Fruit fly (Drosophila melanogaster) whole organism, embryonic: ENCODE results near the gene Nse4.

Experiments
- Bdp1 ChIP-seq: fragments of 200-800 bp; sonication (Bioruptor generic); optimal IDR thresholded peaks from 3 replicates; lab custom pipeline; 2016; ENCODE audit warnings: missing biosample characterization, missing genetic modification characterization
- Bgb ChIP-seq: fragments of 200-800 bp; sonication (Bioruptor generic); IDR thresholded peaks from 2 replicates; pipeline ENCODE4 v1.3.6; 2022; ENCODE audit warnings: missing biosample characterization, missing genetic modification characterization; ENCODE audit not compliant: partially characterized antibody
- C15 ChIP-seq: fragments of 200-800 bp; sonication (Bioruptor generic); IDR thresholded peaks from 3 replicates; pipeline ENCODE4 v1.3.6; 2022; ENCODE audit warnings: missing biosample characterization, missing genetic modification characterization
- CG11398 ChIP-seq: fragments of 200-800 bp; sonication (Bioruptor generic); optimal IDR thresholded peaks from 2 replicates; lab custom pipeline; 2016; ENCODE audit warnings: missing biosample characterization, missing genetic modification characterization
- CG12104 ChIP-seq: fragments of 200-800 bp; sonication (Bioruptor generic); optimal IDR thresholded peaks from 3 replicates; lab custom pipeline; 2016; ENCODE audit warnings: missing biosample characterization, missing genetic modification characterization
- CG13894 ChIP-seq: fragments of 200-800 bp; sonication (Bioruptor generic); optimal IDR thresholded peaks from 3 replicates; lab custom pipeline; 2018; ENCODE audit warnings: missing biosample characterization, mild to moderate bottlenecking, missing genetic modification characterization, moderate library complexity
- CG17186 ChIP-seq: fragments of 200-800 bp; sonication (Bioruptor generic); optimal IDR thresholded peaks from 3 replicates; lab custom pipeline; 2017; ENCODE audit warnings: missing biosample characterization, missing genetic modification reagents, missing genetic modification characterization
- CG17359 ChIP-seq: fragments of 200-800 bp; sonication (Bioruptor generic); optimal IDR thresholded peaks from 3 replicates; lab custom pipeline; 2018; ENCODE audit warnings: missing biosample characterization, mild to moderate bottlenecking, missing genetic modification characterization, moderate library complexity
- CG2129 ChIP-seq: fragments of 200-800 bp; sonication (Bioruptor generic); IDR thresholded peaks from 2 replicates; pipeline ENCODE4 v1.3.6; 2022; ENCODE audit warnings: missing biosample characterization, missing genetic modification characterization; ENCODE audit not compliant: partially characterized antibody
- CG2678 ChIP-seq: fragments of 200-800 bp; sonication (Bioruptor generic); optimal IDR thresholded peaks from 3 replicates; lab custom pipeline; 2019; ENCODE audit warnings: missing biosample characterization, mild to moderate bottlenecking, missing genetic modification characterization, moderate library complexity
- CG31224 ChIP-seq: fragments of 200-800 bp; sonication (Bioruptor generic); IDR thresholded peaks from 2 replicates; pipeline ENCODE4 v1.3.6; 2022; ENCODE audit warnings: missing biosample characterization, missing genetic modification characterization
- CG33213 ChIP-seq: fragments of 200-800 bp; sonication (Bioruptor generic); optimal IDR thresholded peaks from 3 replicates; lab custom pipeline; 2016; ENCODE audit warnings: missing biosample characterization, missing genetic modification characterization
- CG4707 ChIP-seq: fragments of 200-800 bp; sonication (Bioruptor generic); optimal IDR thresholded peaks from 2 replicates; lab custom pipeline; 2018; ENCODE audit warnings: missing biosample characterization, mild to moderate bottlenecking, missing genetic modification characterization, moderate library complexity
- CG4730 ChIP-seq: fragments of 200-800 bp; sonication (Bioruptor generic); IDR thresholded peaks from 2 replicates; pipeline ENCODE4 v1.3.6; 2022; ENCODE audit warnings: missing biosample characterization, missing genetic modification characterization
- CG8089 ChIP-seq: fragments of 200-800 bp; sonication (Bioruptor generic); optimal IDR thresholded peaks from 3 replicates; lab custom pipeline; 2016; ENCODE audit warnings: missing biosample characterization, missing genetic modification characterization
- CG9727 ChIP-seq: fragments of 200-800 bp; sonication (Bioruptor generic); optimal IDR thresholded peaks from 3 replicates; lab custom pipeline; 2017; ENCODE audit warnings: missing biosample characterization, mild to moderate bottlenecking, missing genetic modification characterization
- E2f2 ChIP-seq: fragments of 200-800 bp; sonication (Bioruptor generic); IDR thresholded peaks from 2 replicates; pipeline ENCODE4 v1.3.6; 2022; ENCODE audit warnings: missing biosample characterization, missing genetic modification characterization
- Fer2 ChIP-seq: fragments of 200-800 bp; sonication (Bioruptor generic); optimal IDR thresholded peaks from 2 replicates; lab custom pipeline; 2018; ENCODE audit warnings: missing biosample characterization, mild to moderate bottlenecking, missing genetic modification characterization, moderate library complexity
- HLH4C ChIP-seq: fragments of 200-800 bp; sonication (Bioruptor generic); IDR thresholded peaks from 3 replicates; pipeline ENCODE4 v1.3.6; 2022; ENCODE audit warnings: missing biosample characterization, missing genetic modification characterization; ENCODE audit not compliant: partially characterized antibody
- Hr78 ChIP-seq, 2 experiments: fragments of 200-800 bp in 1 of 2; fragments of >200 bp in 1 of 2; sonication (Bioruptor generic) in 1 of 2; optimal IDR thresholded peaks; 2 replicates each; lab custom pipeline; 2017 to 2019; ENCODE audit warnings: missing biosample characterization in 2 of 2, missing genetic modification characterization in 2 of 2, mild to moderate bottlenecking in 1 of 2, moderate library complexity in 1 of 2
- MBD-R2 ChIP-seq: fragments of 200-800 bp; sonication (Bioruptor generic); IDR thresholded peaks from 2 replicates; pipeline ENCODE4 v1.3.6; 2022; ENCODE audit warnings: missing biosample characterization, missing genetic modification characterization
- Nf-YB ChIP-seq: fragments of 200-800 bp; sonication (Bioruptor generic); optimal IDR thresholded peaks from 3 replicates; lab custom pipeline; 2019; ENCODE audit warnings: missing biosample characterization, mild to moderate bottlenecking, missing genetic modification characterization, moderate library complexity
- Oli ChIP-seq: fragments of 200-800 bp; sonication (Bioruptor generic); optimal IDR thresholded peaks from 2 replicates; lab custom pipeline; 2018; ENCODE audit warnings: missing biosample characterization, mild to moderate bottlenecking, missing genetic modification characterization, moderate library complexity
- Sox100B ChIP-seq: fragments of 200-800 bp; sonication (Bioruptor generic); optimal IDR thresholded peaks from 3 replicates; lab custom pipeline; 2018; ENCODE audit warnings: missing biosample characterization, mild to moderate bottlenecking, missing genetic modification characterization
- al ChIP-seq: fragments of 200-800 bp; sonication (Bioruptor generic); IDR thresholded peaks from 2 replicates; pipeline ENCODE4 v1.3.6; 2022; ENCODE audit warnings: missing biosample characterization, missing genetic modification characterization
- ara ChIP-seq: fragments of 200-800 bp; sonication (Bioruptor generic); IDR thresholded peaks from 2 replicates; pipeline ENCODE4 v1.3.6; 2022; ENCODE audit warnings: missing biosample characterization, missing genetic modification characterization
- cg ChIP-seq: fragments of 200-800 bp; sonication (Bioruptor generic); optimal IDR thresholded peaks from 3 replicates; lab custom pipeline; 2019; ENCODE audit warnings: missing biosample characterization, mild to moderate bottlenecking, missing genetic modification characterization, moderate library complexity
- danr ChIP-seq: fragments of 200-800 bp; sonication (Bioruptor generic); IDR thresholded peaks from 2 replicates; pipeline ENCODE4 v1.3.6; 2022; ENCODE audit warnings: missing biosample characterization, missing genetic modification characterization
- dati ChIP-seq: fragments of 200-800 bp; sonication (Bioruptor generic); IDR thresholded peaks from 2 replicates; pipeline ENCODE4 v1.3.6; 2022; ENCODE audit warnings: missing biosample characterization, missing genetic modification characterization
- esg ChIP-seq: fragments of 200-800 bp; sonication (Bioruptor generic); conservative IDR thresholded peaks from 2 replicates; pipeline ENCODE4 v1.3.6; 2022; ENCODE audit warnings: missing biosample characterization, missing genetic modification characterization
- fd102C ChIP-seq: fragments of 200-800 bp; sonication (Bioruptor generic); optimal IDR thresholded peaks from 2 replicates; lab custom pipeline; 2018; ENCODE audit warnings: missing biosample characterization, mild to moderate bottlenecking, missing genetic modification characterization, moderate library complexity
- gsb ChIP-seq: fragments of 200-800 bp; sonication (Bioruptor generic); IDR thresholded peaks from 2 replicates; pipeline ENCODE4 v1.3.6; 2022; ENCODE audit warnings: missing biosample characterization, missing genetic modification characterization
- her ChIP-seq: fragments of 200-800 bp; sonication (Bioruptor generic); optimal IDR thresholded peaks from 2 replicates; lab custom pipeline; 2016; ENCODE audit warnings: missing biosample characterization, missing genetic modification characterization
- kay ChIP-seq: fragments of 200-800 bp; sonication (Bioruptor generic); optimal IDR thresholded peaks from 2 replicates; lab custom pipeline; 2016; ENCODE audit warnings: missing biosample characterization, missing genetic modification characterization
- luna ChIP-seq: fragments of 200-800 bp; sonication (Bioruptor generic); optimal IDR thresholded peaks from 2 replicates; lab custom pipeline; 2016; ENCODE audit warnings: missing biosample characterization, missing genetic modification characterization
- nom ChIP-seq: fragments of 200-800 bp; sonication (Bioruptor generic); optimal IDR thresholded peaks from 2 replicates; lab custom pipeline; 2017; ENCODE audit warnings: missing biosample characterization, missing genetic modification characterization, mild to moderate bottlenecking, moderate library complexity, missing genetic modification reagents
- otp ChIP-seq: fragments of 200-800 bp; sonication (Bioruptor generic); IDR thresholded peaks from 3 replicates; pipeline ENCODE4, ENCODE4 v1.3.6; 2022; ENCODE audit warnings: missing biosample characterization, missing genetic modification characterization
- pan ChIP-seq, 4 experiments: fragments of >200 bp in 3 of 4; fragments of 200-800 bp in 1 of 4; sonication (Bioruptor generic) in 1 of 4; optimal IDR thresholded peaks in 3 of 4; IDR thresholded peaks in 1 of 4; 2 replicates each; pipeline versions ENCODE4 v1.3.6 to Lab custom; 2017 to 2022; ENCODE audit warnings: missing biosample characterization in 2 of 4, missing genetic modification characterization in 2 of 4, mixed read lengths in 1 of 4
- pfk ChIP-seq: fragments of 200-800 bp; sonication (Bioruptor generic); optimal IDR thresholded peaks from 2 replicates; lab custom pipeline; 2018; ENCODE audit warnings: missing biosample characterization, mild to moderate bottlenecking, missing genetic modification characterization, moderate library complexity
- prd ChIP-seq, 3 experiments: fragments of >200 bp in 2 of 3; fragments of 200-800 bp in 1 of 3; sonication (Bioruptor generic) in 1 of 3; optimal IDR thresholded peaks in 2 of 3; IDR thresholded peaks in 1 of 3; 2 replicates in 2 of 3; 3 replicates in 1 of 3; pipeline versions ENCODE4 v1.3.6 to Lab custom; 2017 to 2022; ENCODE audit warnings: missing biosample characterization in 1 of 3, missing genetic modification characterization in 1 of 3
- repo ChIP-seq: fragments of 200-800 bp; sonication (Bioruptor generic); optimal IDR thresholded peaks from 2 replicates; lab custom pipeline; 2016; ENCODE audit warnings: missing biosample characterization, missing genetic modification characterization
- sd ChIP-seq: fragments of 200-800 bp; sonication (Bioruptor generic); optimal IDR thresholded peaks from 3 replicates; lab custom pipeline; 2018; ENCODE audit warnings: missing biosample characterization, mild to moderate bottlenecking, missing genetic modification characterization, moderate library complexity
- sens ChIP-seq: fragments of 200-800 bp; sonication (Bioruptor generic); peaks from one replicate; lab custom pipeline; 2016; ENCODE audit warnings: missing biosample characterization, missing genetic modification characterization
- seq ChIP-seq: fragments of 200-800 bp; sonication (Bioruptor generic); IDR thresholded peaks from 2 replicates; pipeline ENCODE4 v1.3.6; 2022; ENCODE audit warnings: missing biosample characterization, missing genetic modification characterization
- so ChIP-seq: fragments of 200-800 bp; sonication (Bioruptor generic); IDR thresholded peaks from 3 replicates; pipeline ENCODE4 v1.3.6; 2022; ENCODE audit warnings: missing biosample characterization, missing genetic modification characterization
- sqz ChIP-seq: fragments of 200-800 bp; sonication (Bioruptor generic); optimal IDR thresholded peaks from 3 replicates; lab custom pipeline; 2018; ENCODE audit warnings: missing biosample characterization, mild to moderate bottlenecking, missing genetic modification characterization
- trem ChIP-seq: fragments of 200-800 bp; optimal IDR thresholded peaks from 3 replicates; lab custom pipeline; 2019; ENCODE audit warnings: missing biosample characterization, mild to moderate bottlenecking, missing genetic modification characterization, moderate library complexity
- usp ChIP-seq: fragments of >200 bp; optimal IDR thresholded peaks from 2 replicates; lab custom pipeline; 2017; ENCODE audit warnings: missing biosample characterization, missing genetic modification characterization
- z ChIP-seq: fragments of 200-800 bp; sonication (Bioruptor generic); IDR thresholded peaks from 3 replicates; pipeline ENCODE4 v1.3.6; 2022; ENCODE audit warnings: missing biosample characterization, missing genetic modification characterization
- zf30C ChIP-seq: fragments of 200-800 bp; sonication (Bioruptor generic); optimal IDR thresholded peaks from 3 replicates; lab custom pipeline; 2018; ENCODE audit warnings: missing biosample characterization, mild to moderate bottlenecking, missing genetic modification characterization

The Nse4 gene

DNA sequence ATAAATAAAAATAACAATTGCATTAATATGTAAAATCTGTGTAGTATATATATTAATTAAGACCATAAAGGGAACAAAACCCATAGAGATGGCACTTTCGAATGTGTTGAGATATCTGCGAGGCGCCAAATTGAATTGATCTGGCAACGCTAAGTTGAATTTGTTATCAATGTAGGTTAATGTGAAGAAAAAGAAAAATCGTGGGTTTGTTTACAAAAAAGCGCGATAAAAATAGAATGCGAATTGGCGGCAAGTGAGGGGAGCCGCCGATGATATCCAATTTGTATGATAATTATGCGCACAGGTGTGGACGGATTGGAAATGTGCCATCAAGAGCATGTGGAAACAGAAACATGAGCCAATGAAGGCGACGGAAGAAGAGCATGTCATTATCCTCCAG, 40.6 kb downstream of the Nse4 start (continued):
- TF ChIP-seq CG33213 (GFP tag; lab: Kevin White, UChicago) (no peak), CG4707 (GFP tag; lab: Kevin White, UChicago) (no peak), so (GFP tag; lab: Robert Waterston, UW) (peak; percentile 67; the same call in 2 of the 3 replicates), sens (no peak), C15 (GFP tag; lab: Robert Waterston, UW) (no peak), CG17186 (GFP tag; lab: Kevin White, UChicago) (no peak), z (no peak), cg (GFP tag; lab: Kevin White, UChicago) (no peak), kay (GFP tag; lab: Kevin White, UChicago) (no peak), repo (no peak), al (GFP tag; lab: Robert Waterston, UW) (no peak), CG2678 (tag; lab: Kevin White, UChicago) (no peak), CG31224 (no peak), Fer2 (tag; lab: Kevin White, UChicago) (no peak), MBD-R2 (peak; percentile 34; the same call in 1 of the 2 replicates), usp (GFP tag; lab: Kevin White, UChicago) (no peak), CG8089 (GFP tag; lab: Kevin White, UChicago) (no peak), ara (GFP tag; lab: Robert Waterston, UW) (no peak), E2f2 (GFP tag; lab: Robert Waterston, UW) (peak; percentile 97), Nf-YB (GFP tag; lab: Kevin White, UChicago) (no peak), HLH4C (peak; percentile 21; the same call in 1 of the 3 replicates), luna (GFP tag; lab: Kevin White, UChicago) (no peak), pan (optimal IDR thresholded peaks at IDR 0.05; lab: Kevin White, UChicago) (no peak), pan (GFP tag; optimal IDR thresholded peaks at IDR 0.05 in 1 of 2, IDR thresholded peaks at IDR 0.05 in 1 of 2) (no peak), CG2129 (GFP tag; lab: Robert Waterston, UW) (no peak), sqz (GFP tag; lab: Kevin White, UChicago) (no peak), CG12104 (no peak), zf30C (no peak), sd (tag; lab: Kevin White, UChicago) (no peak), CG13894 (tag; lab: Kevin White, UChicago) (no peak), trem (tag; lab: Kevin White, UChicago) (peak; percentile 63), prd (optimal IDR thresholded peaks at IDR 0.05; lab: Kevin White, UChicago) (no peak), prd (GFP tag; IDR thresholded peaks at IDR 0.05; lab: Robert Waterston, UW) (no peak), seq (GFP tag; lab: Robert Waterston, UW) (no peak), CG9727 (no peak), danr (no peak), Sox100B (GFP tag; lab: Kevin White, UChicago) (no peak), fd102C (no peak), otp (GFP tag; lab: Robert Waterston, UW) (no peak), dati (GFP tag; lab: Robert Waterston, UW) (no peak), Bdp1 (GFP tag; lab: Kevin White, UChicago) (no peak), Hr78 (GFP tag; optimal IDR thresholded peaks at IDR 0.05; lab: Kevin White, UChicago) (no peak), pfk (GFP tag; lab: Kevin White, UChicago) (no peak), Oli (no peak), Bgb (peak; percentile 34; the same call in 1 of the 2 replicates), her (no peak), nom (peak; percentile 2), CG17359 (peak; percentile 19), CG4730 (GFP tag; lab: Robert Waterston, UW) (no peak), CG11398 (GFP tag; lab: Kevin White, UChicago) (no peak), esg (GFP tag; lab: Robert Waterston, UW) (no peak), gsb (no peak)
